Worm (Caenorhabditis elegans) whole organism, early embryonic: ENCODE results near the gene Y44A6D.3.

Experiments used
- B0310.2 ChIP-seq: sonication (generic microtip); optimal IDR thresholded peaks from 2 replicates; lab custom pipeline; 2016; ENCODE audit warnings: mild to moderate bottlenecking, missing genetic modification characterization, missing compliant biosample characterization
- F13C5.2 ChIP-seq: sonication (generic microtip); optimal IDR thresholded peaks from 2 replicates; lab custom pipeline; 2017; ENCODE audit warnings: mild to moderate bottlenecking, missing genetic modification characterization, inconsistent platforms, missing compliant biosample characterization
- ama-1 ChIP-seq: fragments of 150-350 bp; optimal IDR thresholded peaks from 2 replicates; lab custom pipeline; 2014
- ceh-13 ChIP-seq: fragments of 200-800 bp; sonication (Bioruptor generic); optimal IDR thresholded peaks from 2 replicates; lab custom pipeline; 2018; ENCODE audit warnings: mild to moderate bottlenecking, missing genetic modification characterization, missing compliant biosample characterization
- ceh-36 ChIP-seq: sonication (generic microtip); optimal IDR thresholded peaks from 2 replicates; lab custom pipeline; 2016; ENCODE audit warnings: missing genetic modification characterization, inconsistent platforms, missing compliant biosample characterization
- ets-7 ChIP-seq: sonication (generic microtip); optimal IDR thresholded peaks from 2 replicates; lab custom pipeline; 2016; ENCODE audit warnings: missing genotype, missing genetic modification characterization, missing compliant biosample characterization
- flt-1 ChIP-seq: fragments of 200-800 bp; sonication (Bioruptor generic); IDR thresholded peaks from 2 replicates; pipeline ENCODE4 v1.3.6; 2022; ENCODE audit warnings: missing genetic modification characterization, missing compliant biosample characterization
- hmbx-1 ChIP-seq: sonication (generic microtip); optimal IDR thresholded peaks from 2 replicates; lab custom pipeline; 2016; ENCODE audit warnings: mild to moderate bottlenecking, missing genetic modification characterization, missing compliant biosample characterization
- hmg-4 ChIP-seq: fragments of 200-800 bp; sonication (Bioruptor generic); optimal IDR thresholded peaks from 2 replicates; lab custom pipeline; 2018; ENCODE audit warnings: mild to moderate bottlenecking, missing genetic modification characterization, missing compliant biosample characterization
- hnd-1 ChIP-seq: sonication (generic microtip); optimal IDR thresholded peaks from 2 replicates; lab custom pipeline; 2016; ENCODE audit warnings: missing genetic modification characterization, missing compliant biosample characterization
- pes-1 ChIP-seq: fragments of 200-800 bp; sonication (Bioruptor generic); IDR thresholded peaks from 2 replicates; pipeline ENCODE4 v1.3.6; 2022; ENCODE audit warnings: missing genetic modification reagents, missing genetic modification characterization, missing compliant biosample characterization
- sea-1 ChIP-seq: fragments of 200-800 bp; sonication (Bioruptor generic); conservative IDR thresholded peaks from 2 replicates; pipeline ENCODE4 v1.3.6; 2022; ENCODE audit warnings: missing genetic modification characterization, missing compliant biosample characterization
- tbx-11 ChIP-seq: fragments of 200-800 bp; sonication (Bioruptor generic); IDR thresholded peaks from 2 replicates; pipeline ENCODE4 v1.3.6; 2022; ENCODE audit warnings: missing genetic modification characterization, missing compliant biosample characterization

DNA sequence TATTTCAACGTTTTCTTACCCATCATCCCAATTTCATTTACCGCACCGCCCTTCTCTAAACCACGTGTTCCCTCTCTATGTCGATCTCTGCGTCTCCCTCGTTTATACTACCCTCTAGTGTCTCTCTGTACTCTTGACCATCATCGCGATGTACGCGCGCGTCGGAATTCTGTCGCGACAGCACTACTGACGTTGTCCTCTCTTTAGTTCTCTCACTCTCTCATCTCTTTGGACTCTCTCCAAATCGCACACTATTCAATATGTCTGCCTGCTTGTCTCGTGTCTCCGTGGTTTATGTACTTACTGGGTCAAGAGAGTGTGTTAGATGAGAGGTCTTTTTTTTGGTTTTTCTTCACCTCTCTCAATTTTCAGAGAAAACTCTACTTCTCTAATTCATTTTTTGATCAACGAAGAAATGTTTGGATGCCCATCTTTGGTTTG is 13.9 kb downstream of the Y44A6D.3 start:
- no peak for TF ChIP-seq ama-1 (lab: Kevin White, UChicago)
- no peak for TF ChIP-seq flt-1 (GFP tag; lab: Robert Waterston, UW)
- TF ChIP-seq hmg-4 (GFP tag; lab: Kevin White, UChicago) = peak; percentile 10
- peak; percentile 21 for TF ChIP-seq F13C5.2 (tag; lab: Kevin White, UChicago)
- no peak for TF ChIP-seq ceh-36 (tag; lab: Kevin White, UChicago)
- no peak for TF ChIP-seq sea-1 (GFP tag; lab: Robert Waterston, UW)
- no peak for TF ChIP-seq ets-7 (tag; lab: Kevin White, UChicago)
- TF ChIP-seq pes-1 (GFP tag; lab: Robert Waterston, UW) = no peak
- TF ChIP-seq hnd-1 (tag; lab: Kevin White, UChicago) = no peak
- no peak for TF ChIP-seq ceh-13
- no peak for TF ChIP-seq B0310.2 (tag; lab: Kevin White, UChicago)
- TF ChIP-seq hmbx-1 = no peak
- no peak for TF ChIP-seq tbx-11 (GFP tag; lab: Robert Waterston, UW)
